Worm (Caenorhabditis elegans) whole organism, midembryonic: ENCODE data around the gene gos-28.

Experiments used
- T22C8.4 ChIP-seq: fragments of 200-800 bp; sonication (Bioruptor generic); IDR thresholded peaks from 2 replicates; pipeline ENCODE4 v1.3.6; 2022; ENCODE audit warnings: missing genetic modification characterization, missing compliant biosample characterization
- cog-1 ChIP-seq: sonication (generic microtip); optimal IDR thresholded peaks from 2 replicates; lab custom pipeline; 2016; ENCODE audit warnings: missing genetic modification characterization, missing compliant biosample characterization
- flt-1 ChIP-seq: fragments of 200-800 bp; sonication (Bioruptor generic); IDR thresholded peaks from 2 replicates; pipeline ENCODE4 v1.3.6; 2022; ENCODE audit warnings: missing genetic modification characterization, missing compliant biosample characterization
- klf-2 ChIP-seq: fragments of 200-800 bp; sonication (Bioruptor generic); conservative IDR thresholded peaks from 2 replicates; pipeline ENCODE4 v1.3.6; 2022; ENCODE audit warnings: missing genetic modification reagents, missing genetic modification characterization, missing compliant biosample characterization
- med-1 ChIP-seq: sonication (generic microtip); optimal IDR thresholded peaks from 2 replicates; lab custom pipeline; 2017; ENCODE audit warnings: missing genetic modification characterization, mild to moderate bottlenecking, missing compliant biosample characterization, antibody characterized with exemption, missing genetic modification reagents; ENCODE audit not compliant: insufficient read depth
- ref-1 ChIP-seq: fragments of 200-800 bp; sonication (Bioruptor generic); conservative IDR thresholded peaks from 2 replicates; pipeline ENCODE4 v1.3.6; 2022; ENCODE audit warnings: missing genetic modification reagents, missing genetic modification characterization, missing compliant biosample characterization
- tab-1 ChIP-seq: fragments of 200-800 bp; sonication (Bioruptor generic); IDR thresholded peaks from 2 replicates; pipeline ENCODE4 v1.3.6; 2022; ENCODE audit warnings: missing genetic modification characterization, missing compliant biosample characterization
- ztf-23 ChIP-seq: fragments of 200-800 bp; sonication (Bioruptor generic); IDR thresholded peaks from 2 replicates; pipeline ENCODE4 v1.3.6; 2022; ENCODE audit warnings: missing genetic modification reagents, missing genetic modification characterization, missing compliant biosample characterization
- ztf-29 ChIP-seq: fragments of 200-800 bp; sonication (Bioruptor generic); IDR thresholded peaks from 2 replicates; pipeline ENCODE4 v1.3.6; 2022; ENCODE audit warnings: missing genetic modification reagents, missing genetic modification characterization, missing compliant biosample characterization

gos-28 gene

DNA sequence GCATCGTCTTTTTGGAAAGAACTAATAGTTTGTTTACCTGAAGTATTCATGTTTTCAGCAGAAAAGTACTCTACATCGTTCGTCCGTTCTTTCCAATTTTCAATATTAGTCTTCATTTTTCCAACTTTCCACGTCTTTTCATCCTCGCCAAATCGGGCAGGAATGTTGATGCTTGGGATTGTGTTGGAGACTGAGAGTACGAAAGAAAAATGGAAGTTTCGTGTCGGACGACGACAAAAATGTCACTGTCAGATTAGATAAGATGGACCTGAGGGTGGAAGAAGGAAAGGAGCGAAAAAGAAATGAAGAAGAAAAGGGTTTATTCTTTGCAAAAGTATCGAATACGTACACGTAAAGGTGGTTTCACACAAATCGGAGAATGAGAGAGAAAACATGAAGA is 50.9 kb downstream of the gos-28 start:
- TF ChIP-seq ref-1 (GFP tag; lab: Robert Waterston, UW) = no peak
- no peak for TF ChIP-seq T22C8.4 (GFP tag; lab: Robert Waterston, UW)
- TF ChIP-seq ztf-29 (GFP tag; lab: Robert Waterston, UW) = no peak
- TF ChIP-seq tab-1 (GFP tag; lab: Robert Waterston, UW) = no peak
- no peak for TF ChIP-seq ztf-23 (GFP tag; lab: Robert Waterston, UW)
- no peak for TF ChIP-seq med-1
- TF ChIP-seq flt-1 (GFP tag; lab: Robert Waterston, UW) = no peak
- TF ChIP-seq cog-1 (tag; lab: Kevin White, UChicago) = no peak
- TF ChIP-seq klf-2 (GFP tag; lab: Robert Waterston, UW) = no peak
